Fruit fly (Drosophila melanogaster) whole organism, adult: Measurements from ENCODE around the gene snz.
A peak's percentile ranks its signal among the peaks of the same experiment; 100 is the strongest.

Source experiments
- CG11617 ChIP-seq: fragments of 200-800 bp; sonication (Bioruptor generic); optimal IDR thresholded peaks from 2 replicates; lab custom pipeline; 2017; ENCODE audit warnings: mild to moderate bottlenecking, missing biosample characterization, missing genetic modification reagents, missing genetic modification characterization
- CG12768 ChIP-seq: fragments of 200-800 bp; sonication (Bioruptor generic); optimal IDR thresholded peaks from 2 replicates; lab custom pipeline; 2017; ENCODE audit warnings: missing biosample characterization, missing genetic modification characterization, mild to moderate bottlenecking, moderate library complexity, missing genetic modification reagents
- CG14711 ChIP-seq: fragments of 200-800 bp; sonication (Bioruptor generic); optimal IDR thresholded peaks from 2 replicates; lab custom pipeline; 2018; ENCODE audit warnings: missing biosample characterization, mild to moderate bottlenecking, missing genetic modification characterization, moderate library complexity
- CG1620 ChIP-seq: fragments of 200-800 bp; sonication (Bioruptor generic); optimal IDR thresholded peaks from 2 replicates; lab custom pipeline; 2016; ENCODE audit warnings: missing biosample characterization, missing genetic modification characterization
- CG33017 ChIP-seq: fragments of 200-800 bp; sonication (Bioruptor generic); optimal IDR thresholded peaks from 2 replicates; lab custom pipeline; 2018; ENCODE audit warnings: missing biosample characterization, mild to moderate bottlenecking, missing genetic modification characterization, moderate library complexity
- CG5204 ChIP-seq: fragments of 200-800 bp; sonication (Bioruptor generic); optimal IDR thresholded peaks from 2 replicates; lab custom pipeline; 2016; ENCODE audit warnings: missing biosample characterization, missing genetic modification characterization
- CG7045 ChIP-seq: fragments of 200-800 bp; sonication (Bioruptor generic); optimal IDR thresholded peaks from 2 replicates; lab custom pipeline; 2017; ENCODE audit warnings: missing biosample characterization, mild to moderate bottlenecking, missing genetic modification characterization
- CG7101 ChIP-seq: fragments of 200-800 bp; sonication (Bioruptor generic); optimal IDR thresholded peaks from 2 replicates; lab custom pipeline; 2018; ENCODE audit warnings: missing biosample characterization, mild to moderate bottlenecking, missing genetic modification characterization, moderate library complexity
- Clk ChIP-seq: fragments of 200-800 bp; sonication (Bioruptor generic); optimal IDR thresholded peaks from 2 replicates; lab custom pipeline; 2017; ENCODE audit warnings: missing biosample characterization, missing genetic modification characterization
- Crg-1 ChIP-seq: fragments of 200-800 bp; sonication (Bioruptor generic); optimal IDR thresholded peaks from 2 replicates; lab custom pipeline; 2016; ENCODE audit warnings: missing biosample characterization, missing genetic modification characterization
- Hr96 ChIP-seq: fragments of 200-800 bp; sonication (Bioruptor generic); optimal IDR thresholded peaks from 2 replicates; lab custom pipeline; 2016; ENCODE audit warnings: missing biosample characterization, missing genetic modification characterization
- Mnt ChIP-seq: fragments of 200-800 bp; sonication (Bioruptor generic); optimal IDR thresholded peaks from 2 replicates; lab custom pipeline; 2016; ENCODE audit warnings: missing biosample characterization, mild to moderate bottlenecking, missing genetic modification characterization
- bab1 ChIP-seq: fragments of 200-800 bp; sonication (Bioruptor generic); optimal IDR thresholded peaks from 3 replicates; lab custom pipeline; 2019; ENCODE audit warnings: missing biosample characterization, mild to moderate bottlenecking, missing genetic modification characterization, moderate library complexity
- cic ChIP-seq: fragments of 200-800 bp; sonication (Bioruptor generic); optimal IDR thresholded peaks from 2 replicates; lab custom pipeline; 2017; ENCODE audit warnings: missing biosample characterization, mild to moderate bottlenecking, missing genetic modification characterization, moderate library complexity
- cnc ChIP-seq, 2 experiments: fragments of >200 bp; optimal IDR thresholded peaks; 2 replicates each; lab custom pipeline; 2017
- kay ChIP-seq: fragments of 200-800 bp; sonication (Bioruptor generic); peaks from one replicate; lab custom pipeline; 2016; ENCODE audit warnings: missing biosample characterization, missing genetic modification characterization, borderline replicate concordance
- ovo ChIP-seq: fragments of 200-800 bp; sonication (Bioruptor generic); optimal IDR thresholded peaks from 2 replicates; lab custom pipeline; 2016; ENCODE audit warnings: missing biosample characterization, missing genetic modification characterization
- pad ChIP-seq: fragments of 200-800 bp; sonication (Bioruptor generic); optimal IDR thresholded peaks from 3 replicates; lab custom pipeline; 2017; ENCODE audit warnings: missing biosample characterization, missing genetic modification characterization, mild to moderate bottlenecking, moderate library complexity, missing genetic modification reagents
- tj ChIP-seq: fragments of 200-800 bp; sonication (Bioruptor generic); optimal IDR thresholded peaks from 3 replicates; lab custom pipeline; 2017; ENCODE audit warnings: missing biosample characterization, mild to moderate bottlenecking, missing genetic modification characterization, moderate library complexity
- toe ChIP-seq: fragments of 200-800 bp; sonication (Bioruptor generic); optimal IDR thresholded peaks from 2 replicates; lab custom pipeline; 2016; ENCODE audit warnings: missing biosample characterization, missing genetic modification characterization

snz gene

DNA sequence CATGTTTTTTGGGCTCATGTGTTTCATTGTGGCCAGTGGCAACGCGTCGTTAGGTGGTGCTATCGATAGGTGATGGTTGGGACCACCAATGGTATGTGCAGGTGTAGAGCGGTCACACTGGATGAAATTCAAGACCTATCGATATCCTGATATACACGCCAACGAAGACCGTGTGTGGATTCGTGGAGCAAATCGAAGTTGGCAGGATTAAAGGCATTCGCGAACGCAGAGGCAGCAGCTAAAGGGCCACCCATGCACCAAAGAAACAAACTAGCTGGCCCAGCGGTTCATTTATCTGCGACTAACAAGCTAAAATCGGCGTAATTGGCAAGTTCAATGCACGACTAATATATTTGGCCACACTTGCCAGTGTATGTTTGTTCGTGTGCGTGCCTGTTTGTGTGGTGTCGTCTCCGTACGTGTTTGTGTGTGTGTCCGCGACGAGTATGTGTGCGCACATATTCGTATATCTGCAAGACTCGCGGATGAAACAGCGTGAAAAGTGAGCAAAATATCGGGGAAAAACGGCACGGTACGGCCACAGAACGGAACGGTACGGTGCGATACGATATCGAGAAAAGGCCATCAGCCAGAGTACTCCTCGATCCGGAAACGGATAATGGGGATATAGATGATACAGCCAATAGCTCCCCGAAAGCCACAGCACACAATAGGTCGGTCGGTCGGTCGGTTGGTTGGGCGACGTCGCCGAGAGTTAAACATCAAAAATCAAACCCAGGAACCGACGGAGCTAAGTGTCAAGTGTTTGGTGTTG, 24.1 kb downstream of the snz start, which contains the start of gene Ubr3:
Gene Ubr3, plus strand, starts transcription at position 99 of the 775 bp plus-strand sequence.
- TF ChIP-seq bab1 (GFP tag; lab: Kevin White, UChicago) (peak; percentile 8), cic (GFP tag; lab: Kevin White, UChicago) (peak; percentile 47), CG11617 (GFP tag; lab: Kevin White, UChicago) (peak; percentile 66), CG7101 (tag; lab: Kevin White, UChicago) (peak; percentile 7), Mnt (peak; percentile 76), Clk (GFP tag; lab: Kevin White, UChicago) (no peak), CG12768 (GFP tag; lab: Kevin White, UChicago) (no peak), CG14711 (tag; lab: Kevin White, UChicago) (no peak), Crg-1 (GFP tag; lab: Kevin White, UChicago) (peak; percentile 25), CG33017 (tag; lab: Kevin White, UChicago) (no peak), pad (peak; percentile 49), CG5204 (no peak), tj (GFP tag; lab: Kevin White, UChicago) (peak; percentile 27), Hr96 (GFP tag; lab: Kevin White, UChicago) (no peak), CG1620 (GFP tag; lab: Kevin White, UChicago) (peak; percentile 48)

DNA sequence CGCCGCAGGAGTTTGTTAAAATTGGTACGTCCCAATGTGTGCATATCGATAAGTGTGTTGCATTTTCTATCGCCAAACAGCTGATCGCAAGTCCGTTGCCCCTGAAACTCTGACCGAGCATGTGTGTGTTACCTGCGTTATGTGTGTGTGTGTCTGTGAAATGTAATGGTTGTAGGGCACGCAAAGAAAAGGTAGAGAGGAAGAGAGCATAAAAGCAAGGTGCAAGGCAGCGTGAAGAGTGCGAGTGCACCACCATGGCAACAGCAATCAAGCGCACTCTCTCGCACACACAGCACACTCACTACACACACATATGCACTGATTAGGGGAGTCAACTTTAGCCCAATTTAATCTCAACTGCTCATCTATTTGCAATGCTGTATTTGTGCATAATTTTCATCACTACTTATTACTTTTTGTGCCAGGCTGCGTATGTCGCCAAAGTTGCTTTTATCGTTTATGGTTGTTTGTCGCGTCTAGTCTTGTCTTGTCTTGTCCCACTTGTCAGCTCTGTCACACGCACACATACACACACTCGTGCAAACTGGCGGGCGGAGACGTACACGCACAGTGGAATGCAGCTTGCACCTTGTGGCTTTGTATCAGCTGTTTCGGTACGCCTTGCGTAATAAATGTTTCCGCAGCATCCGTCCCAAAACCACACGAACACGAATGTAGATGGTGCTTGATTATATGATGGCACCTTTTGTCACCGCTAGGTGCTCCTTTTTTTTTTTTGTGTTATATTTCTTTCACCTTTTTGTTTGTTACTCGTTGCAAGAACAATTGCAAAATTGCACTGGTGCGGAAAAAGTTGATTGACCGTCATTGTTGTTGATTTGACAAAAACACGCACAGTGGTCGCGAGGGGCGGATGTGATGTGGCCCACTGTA, 25.9 kb downstream of the snz start:
- TF ChIP-seq CG11617 (GFP tag; lab: Kevin White, UChicago) = peak; percentile 92
- no peak for TF ChIP-seq CG33017 (tag; lab: Kevin White, UChicago)
- no peak for TF ChIP-seq cic (GFP tag; lab: Kevin White, UChicago)
- TF ChIP-seq CG5204 = peak; percentile 83
- TF ChIP-seq toe (GFP tag; lab: Kevin White, UChicago) = peak; percentile 60
- peak; percentile 94 for TF ChIP-seq Hr96 (GFP tag; lab: Kevin White, UChicago)
- TF ChIP-seq cnc (optimal IDR thresholded peaks at IDR 0.05; lab: Kevin White, UChicago) = no peak
- peak; percentile 89 for TF ChIP-seq pad
- no peak for TF ChIP-seq kay (GFP tag; lab: Kevin White, UChicago)
- no peak for TF ChIP-seq ovo (GFP tag; lab: Kevin White, UChicago)
- peak; percentile 85 for TF ChIP-seq tj (GFP tag; lab: Kevin White, UChicago)
- TF ChIP-seq Mnt = peak; percentile 69
- peak; percentile 64 for TF ChIP-seq bab1 (GFP tag; lab: Kevin White, UChicago)
- TF ChIP-seq CG7045 (GFP tag; lab: Kevin White, UChicago) = peak; percentile 86
- TF ChIP-seq CG14711 (tag; lab: Kevin White, UChicago) = peak; percentile 50
- peak; percentile 73 for TF ChIP-seq CG12768 (GFP tag; lab: Kevin White, UChicago)
- TF ChIP-seq Clk (GFP tag; lab: Kevin White, UChicago) = peak; percentile 71
- TF ChIP-seq CG1620 (GFP tag; lab: Kevin White, UChicago) = peak; percentile 79
- peak; percentile 75 for TF ChIP-seq CG7101 (tag; lab: Kevin White, UChicago)
- peak; percentile 79 for TF ChIP-seq Crg-1 (GFP tag; lab: Kevin White, UChicago)

- TF ChIP-seq toe (GFP tag; lab: Kevin White, UChicago) (no peak), CG11617 (GFP tag; lab: Kevin White, UChicago) (no peak), Crg-1 (GFP tag; lab: Kevin White, UChicago) (peak; percentile 33), CG12768 (GFP tag; lab: Kevin White, UChicago) (no peak), CG33017 (tag; lab: Kevin White, UChicago) (no peak), ovo (GFP tag; lab: Kevin White, UChicago) (peak; percentile 100), pad (peak; percentile 38), CG5204 (peak; percentile 14)
Measured at dm6 chrX:7938482-7938804, 26.6 kb downstream of the snz start.

dm6 chrX:7944151-7944713, 32.3 kb downstream of the snz start:
- TF ChIP-seq Crg-1 (GFP tag; lab: Kevin White, UChicago) = no peak
- TF ChIP-seq CG12768 (GFP tag; lab: Kevin White, UChicago) = no peak
- no peak for TF ChIP-seq toe (GFP tag; lab: Kevin White, UChicago)
- no peak for TF ChIP-seq CG1620 (GFP tag; lab: Kevin White, UChicago)

DNA sequence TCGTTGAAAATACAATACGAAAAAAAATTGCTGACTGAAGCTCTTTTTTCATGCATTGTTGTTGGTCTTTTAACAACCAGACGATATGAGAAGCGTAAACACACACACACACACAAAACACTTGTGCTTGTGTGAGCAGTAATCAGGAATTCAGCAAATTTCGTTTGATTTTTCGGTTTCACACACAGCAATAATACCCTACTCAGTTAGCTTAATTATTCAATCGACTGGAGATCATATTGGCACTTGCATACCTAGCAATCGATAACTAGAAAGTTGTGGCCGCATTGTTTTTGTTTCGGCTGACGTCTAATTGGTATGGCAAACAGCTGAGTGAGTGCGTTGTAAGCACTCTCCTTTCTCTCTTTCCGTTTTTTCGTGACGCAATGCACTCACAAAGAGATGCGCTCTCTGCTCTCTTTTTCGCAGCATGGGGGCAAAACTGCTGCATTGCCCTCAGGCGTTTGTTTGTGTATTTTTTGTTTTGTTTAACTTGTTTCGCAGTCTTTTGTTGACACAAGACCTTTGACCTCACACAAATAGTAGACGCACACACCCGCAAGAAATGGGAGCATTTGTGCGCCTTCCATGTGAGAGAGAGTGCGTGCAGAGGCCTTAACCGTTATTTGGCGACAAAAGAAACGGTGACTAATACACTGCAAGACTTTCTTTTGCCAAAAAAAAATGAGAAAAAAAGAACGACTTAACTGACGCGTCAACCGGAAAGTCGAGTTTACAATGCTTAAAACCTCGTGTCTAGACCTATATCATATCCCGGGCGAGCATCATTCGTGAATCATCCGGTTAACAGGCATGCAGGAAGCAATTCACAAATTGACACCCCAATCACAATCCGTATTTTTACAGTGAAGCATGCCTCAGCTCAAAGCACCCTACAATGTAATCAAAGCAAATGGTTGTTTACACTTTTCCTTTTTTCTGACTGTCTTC, 33.2 kb downstream of the snz start:
- TF ChIP-seq Hr96 (GFP tag; lab: Kevin White, UChicago) (no peak), CG11617 (GFP tag; lab: Kevin White, UChicago) (peak; percentile 15), CG5204 (no peak), kay (GFP tag; lab: Kevin White, UChicago) (no peak), tj (GFP tag; lab: Kevin White, UChicago) (peak; percentile 100), CG7045 (GFP tag; lab: Kevin White, UChicago) (peak; percentile 33), CG1620 (GFP tag; lab: Kevin White, UChicago) (no peak), ovo (GFP tag; lab: Kevin White, UChicago) (peak; percentile 95), CG7101 (tag; lab: Kevin White, UChicago) (peak; percentile 37), CG33017 (tag; lab: Kevin White, UChicago) (no peak), CG14711 (tag; lab: Kevin White, UChicago) (peak; percentile 53), Crg-1 (GFP tag; lab: Kevin White, UChicago) (no peak), Clk (GFP tag; lab: Kevin White, UChicago) (no peak), Mnt (no peak), cic (GFP tag; lab: Kevin White, UChicago) (peak; percentile 73), toe (GFP tag; lab: Kevin White, UChicago) (peak; percentile 24), bab1 (GFP tag; lab: Kevin White, UChicago) (peak; percentile 72), cnc (optimal IDR thresholded peaks at IDR 0.05; lab: Kevin White, UChicago) (no peak), CG12768 (GFP tag; lab: Kevin White, UChicago) (no peak), pad (peak; percentile 61)
